Worm (Caenorhabditis elegans): ENCODE measurements around the gene Y42H9AR.2.

Gene Y42H9AR.2

DNA sequence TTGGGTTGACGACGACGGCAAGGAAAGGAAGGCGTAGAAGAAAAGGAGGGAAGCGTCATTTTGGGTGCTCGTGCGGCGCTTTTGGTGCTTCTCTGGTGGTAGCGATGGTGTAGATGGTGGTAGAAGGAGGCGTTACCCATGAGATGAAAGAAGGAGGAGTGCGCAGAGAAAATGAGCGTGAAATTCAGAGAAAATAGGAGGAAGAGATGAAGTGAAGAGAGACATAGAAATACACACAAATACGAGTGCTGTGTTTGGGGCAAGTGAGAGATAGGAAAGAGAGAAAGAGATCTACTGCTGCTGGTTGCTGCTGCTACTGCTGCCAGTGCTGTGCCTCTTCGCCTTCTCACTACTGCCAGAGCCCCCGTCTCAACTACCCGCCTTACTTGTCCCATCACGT lies 33.1 kb upstream of the Y42H9AR.2 start (continued):
- peak; percentile 39 for TF ChIP-seq hlh-30 (tag; optimal IDR thresholded peaks at IDR 0.05; ENCODE audit: insufficient read depth)

DNA sequence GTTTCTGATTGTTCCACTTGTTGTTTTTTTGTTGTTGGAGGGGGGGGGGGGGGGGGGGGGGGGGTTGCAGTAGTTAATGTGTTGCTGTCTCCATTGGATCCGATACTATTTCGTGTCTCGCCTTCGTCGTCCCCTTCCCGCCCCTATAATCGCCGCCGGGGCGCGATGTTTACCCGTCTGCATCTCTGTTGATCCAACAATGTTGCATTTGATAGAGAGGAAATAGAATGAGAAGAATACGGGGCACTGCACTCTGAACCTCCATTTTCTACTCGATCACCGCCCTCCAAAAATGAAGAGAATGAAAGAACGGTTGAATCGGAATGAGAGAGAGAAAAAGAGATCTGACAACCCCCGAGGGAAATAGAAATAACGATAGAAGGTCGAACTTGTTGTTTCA lies 32.0 kb upstream of the Y42H9AR.2 start:
- TF ChIP-seq hmg-1.1 (GFP tag; IDR thresholded peaks at IDR 0.05) (peak; percentile 42; the same call in 1 of the 2 replicates), nhr-28 (tag; optimal IDR thresholded peaks at IDR 0.05) (peak; percentile 24), mxl-3 (GFP tag; optimal IDR thresholded peaks at IDR 0.05) (peak; percentile 7), pha-4 (GFP tag; IDR thresholded peaks at IDR 0.05) (no peak), pha-4 (tag; optimal IDR thresholded peaks at IDR 0.05) (no peak), ceh-20 (GFP tag; IDR thresholded peaks at IDR 0.05) (no peak), R02D3.7 (tag; optimal IDR thresholded peaks at IDR 0.05) (no peak), nhr-11 (tag; optimal IDR thresholded peaks at IDR 0.05) (no peak), mes-2 (tag; optimal IDR thresholded peaks at IDR 0.05; ENCODE audit: poor library complexity, severe bottlenecking) (peak; percentile 49), mep-1 (tag; optimal IDR thresholded peaks at IDR 0.05) (peak; percentile 35), ceh-28 (tag; optimal IDR thresholded peaks at IDR 0.05) (no peak), spr-3 (GFP tag; optimal IDR thresholded peaks at IDR 0.05) (no peak), set-16 (GFP tag; IDR thresholded peaks at IDR 0.05) (peak; percentile 69), hlh-11 (tag; optimal IDR thresholded peaks at IDR 0.05) (peak; percentile 9)

DNA sequence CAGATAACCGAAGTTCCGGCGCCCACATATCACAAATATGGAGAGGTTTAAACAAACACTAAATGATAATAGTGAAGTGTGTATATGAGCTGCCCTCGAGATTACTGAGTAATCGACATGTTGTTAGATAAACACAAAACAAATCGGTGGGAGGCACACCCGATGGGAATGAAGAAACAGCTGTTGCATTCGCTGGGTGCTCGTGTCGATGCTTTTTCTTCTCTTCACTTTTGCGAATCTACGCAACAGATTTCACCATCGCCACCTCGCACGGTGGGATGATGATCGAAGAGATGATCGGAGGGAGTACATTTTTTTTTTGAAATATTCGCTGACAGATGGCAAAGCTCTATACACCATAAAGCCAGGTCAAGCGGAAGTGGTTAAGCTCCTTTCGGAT lies 31.4 kb upstream of the Y42H9AR.2 start:
- TF ChIP-seq daf-16 (GFP tag; optimal IDR thresholded peaks at IDR 0.05) (peak in 1 of 2 experiments; percentile 59), daf-16 (tag; optimal IDR thresholded peaks at IDR 0.05) (no peak), ceh-28 (tag; optimal IDR thresholded peaks at IDR 0.05) (no peak), nhr-11 (tag; optimal IDR thresholded peaks at IDR 0.05) (peak; percentile 5), lim-7 (GFP tag; IDR thresholded peaks at IDR 0.05) (no peak), nhr-42 (GFP tag; IDR thresholded peaks at IDR 0.05) (no peak), F37D6.2 (tag; optimal IDR thresholded peaks at IDR 0.05) (no peak), dve-1 (tag; optimal IDR thresholded peaks at IDR 0.05; ENCODE audit: insufficient read depth) (no peak), Y48G9A.11 (GFP tag; IDR thresholded peaks at IDR 0.05) (no peak), daf-8 (GFP tag; IDR thresholded peaks at IDR 0.05) (no peak), ama-1 (optimal IDR thresholded peaks at IDR 0.05) (no peak)

DNA sequence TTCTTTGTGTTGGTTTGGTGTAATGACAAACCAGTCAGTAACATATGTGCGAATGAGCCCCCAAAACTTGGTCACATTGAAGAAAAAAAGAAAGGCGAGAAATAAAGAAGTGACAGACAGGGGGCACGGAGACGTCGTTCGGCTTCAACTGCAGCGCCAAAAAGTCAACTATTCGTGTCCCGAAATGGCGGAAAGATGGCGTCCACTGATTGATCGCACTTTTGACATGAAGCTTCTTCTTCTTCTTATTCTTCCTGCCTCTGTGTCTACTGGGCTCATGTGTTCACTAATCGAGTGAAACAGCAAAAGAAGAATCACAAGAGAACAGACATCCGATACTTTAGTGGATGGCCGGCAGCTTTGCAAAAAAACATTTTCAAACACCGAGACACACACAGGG lies 30.6 kb upstream of the Y42H9AR.2 start:
- TF ChIP-seq spr-1 (tag; optimal IDR thresholded peaks at IDR 0.05), result no peak
- TF ChIP-seq dmd-8 (GFP tag; IDR thresholded peaks at IDR 0.05), result no peak
- TF ChIP-seq F26F4.8 (GFP tag; conservative IDR thresholded peaks at IDR 0.05), result no peak
- no peak for TF ChIP-seq daf-19 (GFP tag; conservative IDR thresholded peaks at IDR 0.05)
- TF ChIP-seq hlh-30 (tag; optimal IDR thresholded peaks at IDR 0.05; ENCODE audit: insufficient read depth), result peak; percentile 22
- TF ChIP-seq lin-1 (GFP tag; IDR thresholded peaks at IDR 0.05), result no peak
- TF ChIP-seq lin-15B (tag; optimal IDR thresholded peaks at IDR 0.05), result no peak
- TF ChIP-seq mdt-29 (GFP tag; IDR thresholded peaks at IDR 0.05), result no peak
- peak in 1 of 2 experiments; percentile 92 for TF ChIP-seq unc-62 (GFP tag; optimal IDR thresholded peaks at IDR 0.05 in 1 of 2)
- no peak for TF ChIP-seq unc-62 (tag; optimal IDR thresholded peaks at IDR 0.05)
- no peak for TF ChIP-seq skn-1 (tag; optimal IDR thresholded peaks at IDR 0.05)
- TF ChIP-seq fkh-10 (GFP tag; optimal IDR thresholded peaks at IDR 0.05), result no peak
- peak; percentile 92 for TF ChIP-seq aha-1 (tag)
- peak; percentile 20 for TF ChIP-seq mep-1 (tag; optimal IDR thresholded peaks at IDR 0.05)
- no peak for TF ChIP-seq Y5F2A.4 (GFP tag; optimal IDR thresholded peaks at IDR 0.05)
- no peak for TF ChIP-seq ceh-82 (tag; optimal IDR thresholded peaks at IDR 0.05)
- TF ChIP-seq lin-29 (GFP tag; IDR thresholded peaks at IDR 0.05), result no peak
- TF ChIP-seq dve-1 (tag; optimal IDR thresholded peaks at IDR 0.05; ENCODE audit: insufficient read depth), result no peak
- no peak for TF ChIP-seq ztf-11 (tag; optimal IDR thresholded peaks at IDR 0.05)
- TF ChIP-seq mdl-1 (tag; optimal IDR thresholded peaks at IDR 0.05), result no peak
- TF ChIP-seq lsy-2 (tag; optimal IDR thresholded peaks at IDR 0.05), result peak in 1 of 2 experiments; percentile 24
- TF ChIP-seq Y48G9A.11 (GFP tag; IDR thresholded peaks at IDR 0.05), result no peak
- peak; percentile 69; the same call in 1 of the 2 replicates for TF ChIP-seq ceh-20 (GFP tag; IDR thresholded peaks at IDR 0.05)
- TF ChIP-seq T20F7.1 (GFP tag; optimal IDR thresholded peaks at IDR 0.05), result no peak
- no peak for TF ChIP-seq snpc-1.2 (GFP tag; IDR thresholded peaks at IDR 0.05)
- no peak for TF ChIP-seq ctbp-1 (GFP tag; IDR thresholded peaks at IDR 0.05)
- no peak for TF ChIP-seq ztf-7 (tag; optimal IDR thresholded peaks at IDR 0.05)
- TF ChIP-seq nhr-42 (GFP tag; IDR thresholded peaks at IDR 0.05), result no peak
- peak; percentile 24 for TF ChIP-seq hlh-11 (tag; optimal IDR thresholded peaks at IDR 0.05)
- no peak for TF ChIP-seq zfp-3 (GFP tag; conservative IDR thresholded peaks at IDR 0.05)

All from whole organism, L4 larva.